Worm (Caenorhabditis elegans): ENCODE data around the gene Y73B6BL.22.

- TF ChIP-seq ztf-29 (GFP tag; IDR thresholded peaks at IDR 0.05) (no peak), flt-1 (GFP tag; IDR thresholded peaks at IDR 0.05) (no peak), tab-1 (GFP tag; IDR thresholded peaks at IDR 0.05) (no peak), T22C8.4 (GFP tag; IDR thresholded peaks at IDR 0.05) (no peak)
Measured at ce11 chrIV:6372993-6373392, 43.5 kb downstream of the Y73B6BL.22 start, which contains the start of gene smg-3.
